Worm (Caenorhabditis elegans) whole organism, L3 larva: ENCODE results near the gene T04C4.3.

Source experiments
- R02D3.7 ChIP-seq: fragments of 150-350 bp; optimal IDR thresholded peaks from 2 replicates; lab custom pipeline; 2014; ENCODE audit warnings: missing biosample characterization, missing genetic modification characterization
- ZK546.5 ChIP-seq: sonication (generic microtip); optimal IDR thresholded peaks from 2 replicates; lab custom pipeline; 2017; ENCODE audit warnings: missing biosample characterization, missing genetic modification characterization
- aly-2 ChIP-seq: fragments of 150-350 bp; optimal IDR thresholded peaks from 2 replicates; lab custom pipeline; 2014; ENCODE audit warnings: missing biosample characterization, missing genetic modification characterization
- ama-1 ChIP-seq: fragments of 150-350 bp; optimal IDR thresholded peaks from 2 replicates; lab custom pipeline; 2018
- ceh-16 ChIP-seq: sonication (generic microtip); optimal IDR thresholded peaks from 2 replicates; lab custom pipeline; 2017; ENCODE audit warnings: missing biosample characterization, missing genetic modification characterization
- ceh-28 ChIP-seq: fragments of 150-350 bp; optimal IDR thresholded peaks from 2 replicates; lab custom pipeline; 2014; ENCODE audit warnings: missing biosample characterization, missing genetic modification reagents, missing genetic modification characterization
- ceh-9 ChIP-seq: sonication (generic microtip); optimal IDR thresholded peaks from 2 replicates; lab custom pipeline; 2018; ENCODE audit warnings: missing biosample characterization, missing genetic modification characterization
- daf-12 ChIP-seq: fragments of 150-350 bp; optimal IDR thresholded peaks from 2 replicates; lab custom pipeline; 2014; ENCODE audit warnings: missing biosample characterization, missing genetic modification reagents, missing genetic modification characterization
- egl-27 ChIP-seq: sonication (generic microtip); optimal IDR thresholded peaks from 4 replicates; lab custom pipeline; 2017; ENCODE audit warnings: missing biosample characterization, missing genetic modification reagents, missing genetic modification characterization
- egl-5 ChIP-seq: fragments of 150-350 bp; optimal IDR thresholded peaks from 2 replicates; lab custom pipeline; 2017; ENCODE audit warnings: missing biosample characterization, missing genetic modification reagents, missing genetic modification characterization, inconsistent platforms
- elt-2 ChIP-seq: sonication (generic microtip); optimal IDR thresholded peaks from 2 replicates; lab custom pipeline; 2016; ENCODE audit warnings: missing genetic modification reagents, mild to moderate bottlenecking, missing genetic modification characterization, missing compliant biosample characterization
- eor-1 ChIP-seq, 2 experiments: fragments of 150-350 bp; optimal IDR thresholded peaks; 2 replicates each; lab custom pipeline; 2014 to 2018; ENCODE audit warnings: missing biosample characterization in 2 of 2, missing genetic modification characterization in 2 of 2
- fkh-10 ChIP-seq: sonication (generic microtip); optimal IDR thresholded peaks from 2 replicates; lab custom pipeline; 2017; ENCODE audit warnings: missing biosample characterization, missing genetic modification reagents, missing genetic modification characterization
- fos-1 ChIP-seq: fragments of 150-350 bp; optimal IDR thresholded peaks from 2 replicates; lab custom pipeline; 2014; ENCODE audit warnings: missing biosample characterization, missing genetic modification characterization
- jun-1 ChIP-seq: fragments of 150-350 bp; optimal IDR thresholded peaks from 2 replicates; lab custom pipeline; 2014; ENCODE audit warnings: missing biosample characterization, missing genetic modification reagents, missing genetic modification characterization
- lin-15B ChIP-seq: fragments of 150-350 bp; optimal IDR thresholded peaks from 2 replicates; lab custom pipeline; 2014; ENCODE audit warnings: missing biosample characterization, missing genetic modification characterization
- lin-39 ChIP-seq: fragments of 150-350 bp; optimal IDR thresholded peaks from 2 replicates; lab custom pipeline; 2018; ENCODE audit warnings: missing biosample characterization, missing genetic modification reagents, missing genetic modification characterization
- mdl-1 ChIP-seq: fragments of 150-350 bp; optimal IDR thresholded peaks from 2 replicates; lab custom pipeline; 2014; ENCODE audit warnings: missing biosample characterization, missing genetic modification characterization
- mml-1 ChIP-seq: fragments of 150-350 bp; sonication (generic microtip); optimal IDR thresholded peaks from 3 replicates; lab custom pipeline; 2014; ENCODE audit warnings: missing biosample characterization, missing genetic modification characterization
- nfya-1 ChIP-seq: sonication (generic microtip); optimal IDR thresholded peaks from 2 replicates; lab custom pipeline; 2017; ENCODE audit warnings: missing genetic modification characterization, mild to moderate bottlenecking, missing compliant biosample characterization, antibody characterized with exemption, moderate library complexity; ENCODE audit not compliant: insufficient read depth
- nhr-12 ChIP-seq: fragments of 150-350 bp; optimal IDR thresholded peaks from 2 replicates; lab custom pipeline; 2014; ENCODE audit warnings: missing biosample characterization, missing genetic modification characterization
- nhr-23 ChIP-seq: fragments of 150-350 bp; optimal IDR thresholded peaks from 2 replicates; lab custom pipeline; 2014; ENCODE audit warnings: missing biosample characterization, missing genetic modification reagents, missing genetic modification characterization
- nhr-237 ChIP-seq: fragments of 150-350 bp; optimal IDR thresholded peaks from 2 replicates; lab custom pipeline; 2014; ENCODE audit warnings: missing biosample characterization, missing genetic modification characterization
- nhr-25 ChIP-seq: sonication (generic microtip); optimal IDR thresholded peaks from 2 replicates; lab custom pipeline; 2017; ENCODE audit warnings: missing biosample characterization, missing genetic modification characterization
- nhr-43 ChIP-seq: sonication (generic microtip); optimal IDR thresholded peaks from 2 replicates; lab custom pipeline; 2016; ENCODE audit warnings: mild to moderate bottlenecking, missing genetic modification characterization, missing compliant biosample characterization; ENCODE audit not compliant: poor library complexity, severe bottlenecking
- nhr-76 ChIP-seq: fragments of 150-350 bp; sonication (generic microtip); optimal IDR thresholded peaks from 5 replicates; lab custom pipeline; 2014; ENCODE audit warnings: missing biosample characterization, missing genetic modification characterization
- nhr-77 ChIP-seq: fragments of 150-350 bp; optimal IDR thresholded peaks from 2 replicates; lab custom pipeline; 2014; ENCODE audit warnings: missing biosample characterization, missing genetic modification characterization
- pha-4 ChIP-seq: fragments of 150-350 bp; optimal IDR thresholded peaks from 2 replicates; lab custom pipeline; 2014; ENCODE audit warnings: missing biosample characterization, missing genetic modification reagents, missing genetic modification characterization
- pqm-1 ChIP-seq: fragments of 150-350 bp; optimal IDR thresholded peaks from 2 replicates; lab custom pipeline; 2017; ENCODE audit warnings: missing biosample characterization, missing genetic modification characterization, inconsistent platforms
- sea-2 ChIP-seq: fragments of 150-350 bp; sonication (generic microtip); optimal IDR thresholded peaks from 4 replicates; lab custom pipeline; 2014; ENCODE audit warnings: missing biosample characterization, missing genetic modification reagents, missing genetic modification characterization
- skn-1 ChIP-seq: fragments of 150-350 bp; optimal IDR thresholded peaks from 2 replicates; lab custom pipeline; 2014; ENCODE audit warnings: missing biosample characterization, missing genetic modification characterization
- tbx-2 ChIP-seq: sonication (generic microtip); optimal IDR thresholded peaks from 2 replicates; lab custom pipeline; 2016; ENCODE audit warnings: mild to moderate bottlenecking, missing genetic modification characterization, missing compliant biosample characterization
- unc-62 ChIP-seq: fragments of 150-350 bp; sonication (generic microtip); optimal IDR thresholded peaks from 4 replicates; lab custom pipeline; 2014; ENCODE audit warnings: missing biosample characterization, missing genetic modification reagents, missing genetic modification characterization
- zag-1 ChIP-seq: fragments of 150-350 bp; optimal IDR thresholded peaks from 2 replicates; lab custom pipeline; 2014; ENCODE audit warnings: missing biosample characterization, missing genetic modification characterization

Gene T04C4.3

ce11 chrIV:2223144-2223543 lies 6.5 kb upstream of the T04C4.3 start:
- TF ChIP-seq ceh-16 (no peak), nhr-43 (no peak), ceh-28 (tag; lab: Kevin White, UChicago) (no peak), lin-39 (tag; lab: Kevin White, UChicago) (no peak), mml-1 (tag; lab: Kevin White, UChicago) (no peak), daf-12 (tag; lab: Kevin White, UChicago) (no peak), fkh-10 (GFP tag; lab: Kevin White, UChicago) (no peak), nhr-237 (no peak), nhr-76 (tag; lab: Kevin White, UChicago) (no peak), zag-1 (tag; lab: Kevin White, UChicago) (no peak), ama-1 (lab: Kevin White, UChicago) (no peak)
- TF ChIP-seq, all 47 proteins: peak for 0

ce11 chrIV:2222528-2222927 lies 5.9 kb upstream of the T04C4.3 start, which contains the start of gene fnip-2:
Gene fnip-2 (plus strand): TSS chrIV:2222828.
- TF ChIP-seq pqm-1 (tag; lab: Kevin White, UChicago), result no peak
- TF ChIP-seq mdl-1 (tag; lab: Kevin White, UChicago), result no peak
- TF ChIP-seq elt-2, result no peak
- TF ChIP-seq jun-1 (tag; lab: Kevin White, UChicago), result no peak
- no peak for TF ChIP-seq ama-1 (lab: Kevin White, UChicago)
- no peak for TF ChIP-seq sea-2
- no peak for TF ChIP-seq daf-12 (tag; lab: Kevin White, UChicago)
- TF ChIP-seq lin-15B (tag; lab: Kevin White, UChicago), result no peak
- no peak for TF ChIP-seq R02D3.7 (tag; lab: Kevin White, UChicago)
- no peak for TF ChIP-seq egl-27 (tag; lab: Kevin White, UChicago)
- TF ChIP-seq, all 47 proteins: peak for 0

DNA sequence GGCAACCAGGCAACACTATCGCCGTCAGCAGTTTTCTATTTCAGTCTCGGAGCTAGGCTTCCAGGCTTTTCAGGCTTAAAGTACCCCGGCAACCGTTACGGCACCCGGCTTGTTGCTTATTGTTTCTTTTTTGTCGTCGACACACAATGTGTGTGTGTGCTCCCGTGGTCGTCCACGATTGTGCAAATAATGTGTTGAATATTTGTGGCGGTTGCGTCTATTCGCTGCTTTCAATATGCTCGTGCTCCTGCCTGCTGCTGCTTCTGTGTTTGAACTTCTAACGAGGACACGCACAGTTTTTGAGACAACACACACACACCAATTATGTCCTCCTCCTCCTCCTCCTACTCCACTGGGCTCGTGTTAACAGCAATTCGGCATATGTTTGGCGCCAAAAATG lies 4.7 kb upstream of the T04C4.3 start:
- TF ChIP-seq ceh-28 (tag; lab: Kevin White, UChicago), result no peak
- peak; percentile 67 for TF ChIP-seq pha-4 (tag; lab: Kevin White, UChicago)

ce11 chrIV:2220896-2221295 lies 4.2 kb upstream of the T04C4.3 start:
- no peak for TF ChIP-seq R02D3.7 (tag; lab: Kevin White, UChicago)
- no peak for TF ChIP-seq egl-27 (tag; lab: Kevin White, UChicago)
- no peak for TF ChIP-seq ZK546.5
- TF ChIP-seq pqm-1 (tag; lab: Kevin White, UChicago), result no peak
- TF ChIP-seq nhr-237, result no peak
- TF ChIP-seq nhr-77 (tag; lab: Kevin White, UChicago), result no peak
- no peak for TF ChIP-seq ceh-28 (tag; lab: Kevin White, UChicago)
- TF ChIP-seq, all 47 proteins: peak for 0

- TF ChIP-seq nhr-43 (no peak), jun-1 (tag; lab: Kevin White, UChicago) (peak; percentile 32), nhr-12 (no peak), eor-1 (tag; optimal IDR thresholded peaks at IDR 0.05; lab: Kevin White, UChicago) (no peak), nhr-25 (tag; lab: Kevin White, UChicago) (peak; percentile 21), aly-2 (tag; lab: Kevin White, UChicago) (no peak), egl-5 (tag; lab: Kevin White, UChicago) (peak; percentile 49), tbx-2 (tag; lab: Kevin White, UChicago) (no peak), skn-1 (tag; lab: Kevin White, UChicago) (peak; percentile 61), pqm-1 (tag; lab: Kevin White, UChicago) (peak; percentile 31), elt-2 (peak; percentile 37), nfya-1 (tag; lab: Kevin White, UChicago) (peak; percentile 5), fos-1 (no peak), ceh-9 (no peak), ZK546.5 (no peak), pha-4 (tag; lab: Kevin White, UChicago) (peak; percentile 82), mdl-1 (tag; lab: Kevin White, UChicago) (no peak), zag-1 (tag; lab: Kevin White, UChicago) (no peak), nhr-23 (tag; lab: Kevin White, UChicago) (peak; percentile 50), unc-62 (GFP tag; lab: Kevin White, UChicago) (no peak)
Measured at ce11 chrIV:2220147-2220546, 3.5 kb upstream of the T04C4.3 start.
